Fruit fly (Drosophila melanogaster): ENCODE results near the gene Nbr.

- TF ChIP-seq CG8301 (tag; optimal IDR thresholded peaks at IDR 0.05) (no peak), rn (GFP tag; IDR thresholded peaks at IDR 0.05) (no peak), CG14655 (GFP tag; optimal IDR thresholded peaks at IDR 0.05) (no peak), CG17806 (tag; optimal IDR thresholded peaks at IDR 0.05) (no peak), gl (tag; optimal IDR thresholded peaks at IDR 0.05) (no peak), CG15710 (tag; optimal IDR thresholded peaks at IDR 0.05) (no peak)
Observed at dm6 chr2L:21200275-21200674, 37.4 kb upstream of the Nbr start, which contains the start of gene CG31624.

All from whole organism, pupa.